Worm (Caenorhabditis elegans): ENCODE results near the gene ZK1320.11.

ce11 chrII:9691839-9692238 lies 24.4 kb downstream of the ZK1320.11 start, which contains the start of gene nlp-11:
- TF ChIP-seq dpl-1 (GFP tag; optimal IDR thresholded peaks at IDR 0.05) (no peak), chd-7 (tag; optimal IDR thresholded peaks at IDR 0.05) (no peak)
